Worm (Caenorhabditis elegans) whole organism, L1 larva: ENCODE measurements around the gene Y43C5A.2.

Experiments used
- C04F5.9 ChIP-seq: sonication (generic microtip); optimal IDR thresholded peaks from 2 replicates; lab custom pipeline; 2016; ENCODE audit warnings: missing genetic modification characterization, missing compliant biosample characterization
- C16A3.4 ChIP-seq: fragments of 150-350 bp; optimal IDR thresholded peaks from 2 replicates; lab custom pipeline; 2014; ENCODE audit warnings: missing biosample characterization, missing genetic modification characterization
- Y116A8C.19 ChIP-seq: sonication (generic microtip); optimal IDR thresholded peaks from 2 replicates; lab custom pipeline; 2016; ENCODE audit warnings: missing compliant biosample characterization, missing genetic modification characterization, borderline replicate concordance
- aly-2 ChIP-seq: fragments of 150-350 bp; optimal IDR thresholded peaks from 2 replicates; lab custom pipeline; 2014; ENCODE audit warnings: missing biosample characterization, missing genetic modification characterization
- blmp-1 ChIP-seq: fragments of 150-350 bp; optimal IDR thresholded peaks from 2 replicates; lab custom pipeline; 2014; ENCODE audit warnings: missing biosample characterization, missing genetic modification characterization
- ceh-63 ChIP-seq: fragments of 200-800 bp; sonication (Bioruptor generic); optimal IDR thresholded peaks from 2 replicates; lab custom pipeline; 2018; ENCODE audit warnings: mild to moderate bottlenecking, missing genetic modification characterization, missing compliant biosample characterization
- ceh-88 ChIP-seq: fragments of 200-800 bp; sonication (Bioruptor generic); IDR thresholded peaks from 2 replicates; pipeline ENCODE4 v1.3.6; 2022; ENCODE audit warnings: missing genetic modification characterization, missing compliant biosample characterization
- ces-1 ChIP-seq: fragments of 150-350 bp; optimal IDR thresholded peaks from 2 replicates; lab custom pipeline; 2014; ENCODE audit warnings: missing biosample characterization, missing genetic modification reagents, missing genetic modification characterization
- dpl-1 ChIP-seq, 3 experiments: fragments of 150-350 bp in 2 of 3; sonication (generic microtip) in 1 of 3; optimal IDR thresholded peaks; 2 replicates each; lab custom pipeline; 2014 to 2017; ENCODE audit warnings: missing biosample characterization in 3 of 3, missing genetic modification characterization in 3 of 3, missing genetic modification reagents in 3 of 3
- elt-2 ChIP-seq: sonication (generic microtip); optimal IDR thresholded peaks from 2 replicates; lab custom pipeline; 2016; ENCODE audit warnings: missing genetic modification characterization, mild to moderate bottlenecking, inconsistent platforms, missing compliant biosample characterization, missing genetic modification reagents
- elt-3 ChIP-seq, 6 experiments: fragments of 150-350 bp in 1 of 6; sonication (generic microtip); optimal IDR thresholded peaks; 2 replicates each; lab custom pipeline; 2017 to 2018; ENCODE audit warnings: missing biosample characterization in 6 of 6, missing genetic modification characterization in 6 of 6, inconsistent platforms in 1 of 6
- ets-5 ChIP-seq: fragments of 200-800 bp; sonication (Bioruptor generic); IDR thresholded peaks from 2 replicates; pipeline ENCODE4 v1.3.6; 2022; ENCODE audit warnings: missing genetic modification characterization, missing compliant biosample characterization
- fkh-10 ChIP-seq: sonication (generic microtip); optimal IDR thresholded peaks from 2 replicates; lab custom pipeline; 2017; ENCODE audit warnings: missing biosample characterization, missing genetic modification reagents, missing genetic modification characterization
- fkh-4 ChIP-seq: sonication (generic microtip); optimal IDR thresholded peaks from 2 replicates; lab custom pipeline; 2016; ENCODE audit warnings: missing compliant biosample characterization, missing genetic modification characterization, borderline replicate concordance
- fkh-8 ChIP-seq: sonication (generic microtip); optimal IDR thresholded peaks from 2 replicates; lab custom pipeline; 2016; ENCODE audit warnings: mild to moderate bottlenecking, missing genetic modification characterization, missing compliant biosample characterization
- fos-1 ChIP-seq: fragments of 150-350 bp; optimal IDR thresholded peaks from 2 replicates; lab custom pipeline; 2014; ENCODE audit warnings: missing biosample characterization, missing genetic modification characterization
- hlh-17 ChIP-seq: fragments of 200-800 bp; sonication (Bioruptor generic); optimal IDR thresholded peaks from 2 replicates; lab custom pipeline; 2018; ENCODE audit warnings: missing genetic modification characterization, mild to moderate bottlenecking, missing compliant biosample characterization, moderate library complexity, borderline replicate concordance
- hlh-4 ChIP-seq: sonication (generic microtip); optimal IDR thresholded peaks from 2 replicates; lab custom pipeline; 2016; ENCODE audit warnings: mild to moderate bottlenecking, missing genetic modification characterization, missing compliant biosample characterization
- hpl-2 ChIP-seq: fragments of 150-350 bp; optimal IDR thresholded peaks from 2 replicates; lab custom pipeline; 2014; ENCODE audit warnings: missing biosample characterization, missing genetic modification reagents, missing genetic modification characterization
- lin-15B ChIP-seq: fragments of 150-350 bp; sonication (generic microtip); optimal IDR thresholded peaks from 3 replicates; lab custom pipeline; 2014; ENCODE audit warnings: missing biosample characterization, missing genetic modification characterization
- lin-35 ChIP-seq, 2 experiments: fragments of 150-350 bp; optimal IDR thresholded peaks; 2 replicates each; lab custom pipeline; 2014; ENCODE audit warnings: missing biosample characterization in 2 of 2, missing genetic modification characterization in 2 of 2, missing genetic modification reagents in 2 of 2
- lir-3 ChIP-seq: sonication (generic microtip); optimal IDR thresholded peaks from 2 replicates; lab custom pipeline; 2016; ENCODE audit warnings: mild to moderate bottlenecking, missing genetic modification characterization, moderate library complexity, missing compliant biosample characterization; ENCODE audit not compliant: poor library complexity
- mdl-1 ChIP-seq, 2 experiments: fragments of 150-350 bp; optimal IDR thresholded peaks; 2 replicates each; lab custom pipeline; 2014 to 2017; ENCODE audit warnings: missing biosample characterization in 2 of 2, missing genetic modification characterization in 2 of 2, inconsistent platforms in 1 of 2
- mef-2 ChIP-seq: fragments of 150-350 bp; optimal IDR thresholded peaks from 2 replicates; lab custom pipeline; 2014; ENCODE audit warnings: missing biosample characterization, missing genetic modification characterization
- mep-1 ChIP-seq: fragments of 150-350 bp; optimal IDR thresholded peaks from 2 replicates; lab custom pipeline; 2014; ENCODE audit warnings: missing biosample characterization, missing genetic modification characterization
- nhr-20 ChIP-seq: sonication (generic microtip); optimal IDR thresholded peaks from 2 replicates; lab custom pipeline; 2016; ENCODE audit warnings: mild to moderate bottlenecking, missing genetic modification characterization, missing compliant biosample characterization
- nhr-237 ChIP-seq: fragments of 150-350 bp; optimal IDR thresholded peaks from 2 replicates; lab custom pipeline; 2014; ENCODE audit warnings: missing biosample characterization, missing genetic modification characterization
- nhr-71 ChIP-seq: sonication (generic microtip); optimal IDR thresholded peaks from 2 replicates; lab custom pipeline; 2016; ENCODE audit warnings: mild to moderate bottlenecking, missing genetic modification characterization, moderate library complexity, missing compliant biosample characterization
- nhr-76 ChIP-seq: sonication (generic microtip); optimal IDR thresholded peaks from 2 replicates; lab custom pipeline; 2017; ENCODE audit warnings: missing biosample characterization, missing genetic modification characterization
- nhr-84 ChIP-seq: sonication (generic microtip); optimal IDR thresholded peaks from 2 replicates; lab custom pipeline; 2017; ENCODE audit warnings: missing biosample characterization, missing genetic modification characterization
- nhr-85 ChIP-seq: sonication (generic microtip); peaks from one replicate; lab custom pipeline; 2016; ENCODE audit warnings: missing genetic modification characterization, inconsistent platforms, missing compliant biosample characterization
- nhr-90 ChIP-seq: sonication (generic microtip); optimal IDR thresholded peaks from 2 replicates; lab custom pipeline; 2016; ENCODE audit warnings: mild to moderate bottlenecking, missing genetic modification characterization, missing compliant biosample characterization; ENCODE audit not compliant: poor library complexity
- pag-3 ChIP-seq: sonication (generic microtip); optimal IDR thresholded peaks from 2 replicates; lab custom pipeline; 2017; ENCODE audit warnings: missing genetic modification characterization, mild to moderate bottlenecking, missing compliant biosample characterization, antibody characterized with exemption, borderline replicate concordance; ENCODE audit not compliant: insufficient read depth
- pax-3 ChIP-seq: fragments of 200-800 bp; sonication (Bioruptor generic); optimal IDR thresholded peaks from 2 replicates; lab custom pipeline; 2018; ENCODE audit warnings: mild to moderate bottlenecking, missing genetic modification characterization, moderate library complexity, missing compliant biosample characterization
- pqm-1 ChIP-seq: sonication (generic microtip); optimal IDR thresholded peaks from 3 replicates; lab custom pipeline; 2017; ENCODE audit warnings: missing biosample characterization, missing genetic modification characterization
- skn-1 ChIP-seq: fragments of 150-350 bp; optimal IDR thresholded peaks from 2 replicates; lab custom pipeline; 2014; ENCODE audit warnings: missing biosample characterization, missing genetic modification characterization
- snu-23 ChIP-seq: sonication (generic microtip); optimal IDR thresholded peaks from 2 replicates; lab custom pipeline; 2016; ENCODE audit warnings: missing genetic modification characterization, missing compliant biosample characterization
- sox-4 ChIP-seq: sonication (generic microtip); optimal IDR thresholded peaks from 2 replicates; lab custom pipeline; 2016; ENCODE audit warnings: missing genetic modification characterization, missing compliant biosample characterization
- sptf-1 ChIP-seq: fragments of 150-350 bp; optimal IDR thresholded peaks from 2 replicates; lab custom pipeline; 2014; ENCODE audit warnings: missing biosample characterization, missing genetic modification characterization
- unc-130 ChIP-seq: fragments of 150-350 bp; optimal IDR thresholded peaks from 2 replicates; lab custom pipeline; 2017; ENCODE audit warnings: missing biosample characterization, missing genetic modification characterization, inconsistent platforms
- unc-30 ChIP-seq: sonication (generic microtip); optimal IDR thresholded peaks from 2 replicates; lab custom pipeline; 2017; ENCODE audit warnings: missing biosample characterization, missing genetic modification characterization
- unc-62 ChIP-seq: fragments of 150-350 bp; optimal IDR thresholded peaks from 2 replicates; lab custom pipeline; 2014; ENCODE audit warnings: missing biosample characterization, missing genetic modification reagents, missing genetic modification characterization
- unc-86 ChIP-seq: sonication (generic microtip); optimal IDR thresholded peaks from 2 replicates; lab custom pipeline; 2016; ENCODE audit warnings: missing genetic modification characterization, missing compliant biosample characterization
- xbp-1 ChIP-seq: sonication (generic microtip); optimal IDR thresholded peaks from 2 replicates; lab custom pipeline; 2016; ENCODE audit warnings: missing genetic modification characterization, missing compliant biosample characterization
- ztf-4 ChIP-seq: fragments of 150-350 bp; optimal IDR thresholded peaks from 2 replicates; lab custom pipeline; 2014; ENCODE audit warnings: missing biosample characterization, missing genetic modification characterization

Gene Y43C5A.2

ce11 chrIV:10242458-10243123, 27.1 kb upstream of the Y43C5A.2 start (continued):
- TF ChIP-seq ceh-88 (GFP tag; lab: Robert Waterston, UW) = no peak
- TF ChIP-seq sptf-1 (tag; lab: Kevin White, UChicago) = no peak

- TF ChIP-seq hlh-17 (GFP tag; lab: Kevin White, UChicago) (no peak), elt-2 (peak; percentile 67), ceh-63 (GFP tag; lab: Kevin White, UChicago) (no peak), snu-23 (GFP tag; lab: Kevin White, UChicago) (peak; percentile 10), lir-3 (tag; lab: Kevin White, UChicago) (no peak), pqm-1 (tag; lab: Kevin White, UChicago) (peak; percentile 48), nhr-71 (tag; lab: Kevin White, UChicago) (peak; percentile 4), C04F5.9 (tag; lab: Kevin White, UChicago) (no peak), dpl-1 (GFP tag; optimal IDR thresholded peaks at IDR 0.05; lab: Kevin White, UChicago) (peak in 1 of 3 experiments; percentile 17), skn-1 (no peak), unc-30 (tag; lab: Kevin White, UChicago) (no peak), unc-130 (tag; lab: Kevin White, UChicago) (peak; percentile 15), ces-1 (GFP tag; lab: Kevin White, UChicago) (no peak), nhr-20 (tag; lab: Kevin White, UChicago) (no peak), lin-35 (GFP tag; optimal IDR thresholded peaks at IDR 0.05; lab: Kevin White, UChicago) (peak in 1 of 2 experiments; percentile 28), elt-3 (tag; optimal IDR thresholded peaks at IDR 0.05; lab: Kevin White, UChicago) (peak in 5 of 6 experiments; percentile 56 to 81 (median 68))
- TF ChIP-seq, all 84 proteins: peak for 8
These were observed 26.4 kb upstream of the Y43C5A.2 start, which contains the start of gene tkt-1 for ce11 chrIV:10243276-10243675. TSS of gene tkt-1 (plus strand) at chrIV:10243612.

DNA sequence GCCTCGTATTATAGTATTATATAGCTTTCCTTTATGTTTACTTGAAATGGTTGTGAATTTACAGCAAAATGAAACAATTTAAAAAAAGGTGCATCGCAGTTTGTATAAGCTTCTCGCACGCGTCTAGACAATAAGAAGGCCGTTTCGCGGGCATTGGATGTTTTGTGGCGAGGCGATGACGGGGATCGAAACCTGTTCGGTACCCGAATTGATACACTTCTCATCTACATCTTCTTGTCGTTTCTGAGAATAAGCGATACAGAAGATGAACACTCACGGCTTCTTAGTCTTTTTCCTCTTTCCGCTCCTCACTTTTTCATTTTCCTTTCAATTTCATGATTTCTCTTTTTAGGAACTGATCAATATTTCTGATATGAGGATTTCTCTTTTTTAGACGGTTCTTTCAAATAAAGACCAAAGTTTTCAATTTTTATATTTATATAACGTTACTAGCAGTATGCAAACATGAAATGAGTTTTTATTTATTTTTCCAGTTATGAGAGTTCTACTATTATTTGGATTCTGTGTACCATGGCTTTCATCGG, 23.9 kb upstream of the Y43C5A.2 start, which contains the start of gene F01G10.10:
F01G10.10 (plus strand) TSS at position 495 of the 545 bp plus-strand sequence.
- TF ChIP-seq blmp-1 (tag; lab: Kevin White, UChicago) = peak; percentile 89
- TF ChIP-seq pax-3 (tag; lab: Kevin White, UChicago) = no peak
- no peak for TF ChIP-seq lir-3 (tag; lab: Kevin White, UChicago)
- TF ChIP-seq nhr-90 (tag; lab: Kevin White, UChicago) = peak; percentile 37
- no peak for TF ChIP-seq hlh-4 (tag; lab: Kevin White, UChicago)
- no peak for TF ChIP-seq C04F5.9 (tag; lab: Kevin White, UChicago)
- TF ChIP-seq nhr-237 (tag; lab: Kevin White, UChicago) = no peak
- TF ChIP-seq pag-3 (tag; lab: Kevin White, UChicago) = no peak
- TF ChIP-seq nhr-76 (tag; lab: Kevin White, UChicago) = no peak
- TF ChIP-seq mep-1 (tag; lab: Kevin White, UChicago) = no peak
- no peak for TF ChIP-seq mdl-1 (tag; optimal IDR thresholded peaks at IDR 0.05; lab: Kevin White, UChicago)
- no peak for TF ChIP-seq fos-1 (tag; lab: Kevin White, UChicago)
- peak; percentile 39 for TF ChIP-seq elt-2
- TF ChIP-seq mef-2 (tag; lab: Kevin White, UChicago) = no peak
- no peak for TF ChIP-seq sox-4 (tag; lab: Kevin White, UChicago)
- no peak for TF ChIP-seq Y116A8C.19 (tag; lab: Kevin White, UChicago)
- no peak for TF ChIP-seq pqm-1 (tag; lab: Kevin White, UChicago)
- no peak for TF ChIP-seq unc-62 (GFP tag; lab: Kevin White, UChicago)
- TF ChIP-seq fkh-4 (tag; lab: Kevin White, UChicago) = no peak
- no peak for TF ChIP-seq fkh-8
- no peak for TF ChIP-seq skn-1
- TF ChIP-seq nhr-85 (tag; lab: Kevin White, UChicago) = no peak
- no peak for TF ChIP-seq nhr-20 (tag; lab: Kevin White, UChicago)
- TF ChIP-seq aly-2 (tag; lab: Kevin White, UChicago) = peak; percentile 54
- no peak for TF ChIP-seq hpl-2 (GFP tag; lab: Kevin White, UChicago)
- peak in 1 of 2 experiments; percentile 25 for TF ChIP-seq lin-35 (GFP tag; optimal IDR thresholded peaks at IDR 0.05; lab: Kevin White, UChicago)
- no peak for TF ChIP-seq snu-23 (GFP tag; lab: Kevin White, UChicago)
- TF ChIP-seq C16A3.4 = no peak
- no peak for TF ChIP-seq unc-30 (tag; lab: Kevin White, UChicago)
- TF ChIP-seq nhr-71 (tag; lab: Kevin White, UChicago) = no peak
- TF ChIP-seq fkh-10 (GFP tag; lab: Kevin White, UChicago) = no peak
- no peak for TF ChIP-seq lin-15B (tag; lab: Kevin White, UChicago)
- TF ChIP-seq ztf-4 (tag; lab: Kevin White, UChicago) = no peak
- no peak for TF ChIP-seq ets-5 (GFP tag; lab: Robert Waterston, UW)
- no peak for TF ChIP-seq xbp-1 (tag; lab: Kevin White, UChicago)
- TF ChIP-seq nhr-84 (tag; lab: Kevin White, UChicago) = no peak
- TF ChIP-seq unc-86 (tag; lab: Kevin White, UChicago) = no peak
